Worm (Caenorhabditis elegans) whole organism, early embryonic: ENCODE measurements around the gene ttr-40.

Experiments used
- B0310.2 ChIP-seq: sonication (generic microtip); optimal IDR thresholded peaks from 2 replicates; lab custom pipeline; 2016; ENCODE audit warnings: mild to moderate bottlenecking, missing genetic modification characterization, missing compliant biosample characterization
- F13C5.2 ChIP-seq: sonication (generic microtip); optimal IDR thresholded peaks from 2 replicates; lab custom pipeline; 2017; ENCODE audit warnings: mild to moderate bottlenecking, missing genetic modification characterization, inconsistent platforms, missing compliant biosample characterization
- aly-1 ChIP-seq: sonication (generic microtip); optimal IDR thresholded peaks from 2 replicates; lab custom pipeline; 2016; ENCODE audit warnings: missing genetic modification characterization, missing compliant biosample characterization
- ama-1 ChIP-seq: fragments of 150-350 bp; optimal IDR thresholded peaks from 2 replicates; lab custom pipeline; 2014
- ceh-13 ChIP-seq: fragments of 200-800 bp; sonication (Bioruptor generic); optimal IDR thresholded peaks from 2 replicates; lab custom pipeline; 2018; ENCODE audit warnings: mild to moderate bottlenecking, missing genetic modification characterization, missing compliant biosample characterization
- ceh-36 ChIP-seq: sonication (generic microtip); optimal IDR thresholded peaks from 2 replicates; lab custom pipeline; 2016; ENCODE audit warnings: missing genetic modification characterization, inconsistent platforms, missing compliant biosample characterization
- ets-7 ChIP-seq: sonication (generic microtip); optimal IDR thresholded peaks from 2 replicates; lab custom pipeline; 2016; ENCODE audit warnings: missing genotype, missing genetic modification characterization, missing compliant biosample characterization
- flt-1 ChIP-seq: fragments of 200-800 bp; sonication (Bioruptor generic); IDR thresholded peaks from 2 replicates; pipeline ENCODE4 v1.3.6; 2022; ENCODE audit warnings: missing genetic modification characterization, missing compliant biosample characterization
- hmbx-1 ChIP-seq: sonication (generic microtip); optimal IDR thresholded peaks from 2 replicates; lab custom pipeline; 2016; ENCODE audit warnings: mild to moderate bottlenecking, missing genetic modification characterization, missing compliant biosample characterization
- hmg-4 ChIP-seq: fragments of 200-800 bp; sonication (Bioruptor generic); optimal IDR thresholded peaks from 2 replicates; lab custom pipeline; 2018; ENCODE audit warnings: mild to moderate bottlenecking, missing genetic modification characterization, missing compliant biosample characterization
- hnd-1 ChIP-seq: sonication (generic microtip); optimal IDR thresholded peaks from 2 replicates; lab custom pipeline; 2016; ENCODE audit warnings: missing genetic modification characterization, missing compliant biosample characterization
- pes-1 ChIP-seq: fragments of 200-800 bp; sonication (Bioruptor generic); IDR thresholded peaks from 2 replicates; pipeline ENCODE4 v1.3.6; 2022; ENCODE audit warnings: missing genetic modification reagents, missing genetic modification characterization, missing compliant biosample characterization
- scrt-1 ChIP-seq: fragments of 200-800 bp; sonication (Bioruptor generic); IDR thresholded peaks from 2 replicates; pipeline ENCODE4 v1.3.6; 2022; ENCODE audit warnings: missing genetic modification characterization, missing compliant biosample characterization
- sea-1 ChIP-seq: fragments of 200-800 bp; sonication (Bioruptor generic); conservative IDR thresholded peaks from 2 replicates; pipeline ENCODE4 v1.3.6; 2022; ENCODE audit warnings: missing genetic modification characterization, missing compliant biosample characterization
- tbx-11 ChIP-seq: fragments of 200-800 bp; sonication (Bioruptor generic); IDR thresholded peaks from 2 replicates; pipeline ENCODE4 v1.3.6; 2022; ENCODE audit warnings: missing genetic modification characterization, missing compliant biosample characterization
- tbx-37 ChIP-seq: fragments of 200-800 bp; sonication (Bioruptor generic); conservative IDR thresholded peaks from 2 replicates; pipeline ENCODE4 v1.3.6; 2022; ENCODE audit warnings: missing genetic modification reagents, missing genetic modification characterization, missing compliant biosample characterization
- tra-4 ChIP-seq: sonication (generic microtip); optimal IDR thresholded peaks from 2 replicates; lab custom pipeline; 2017; ENCODE audit warnings: missing genetic modification characterization, missing compliant biosample characterization

Gene ttr-40

ce11 chrV:9312377-9312776, 42.9 kb downstream of the ttr-40 start:
- TF ChIP-seq hmg-4 (GFP tag; lab: Kevin White, UChicago) (no peak), hmbx-1 (no peak), ama-1 (lab: Kevin White, UChicago) (no peak)

ce11 chrV:9305116-9305515, 50.2 kb downstream of the ttr-40 start, which contains the start of gene F44A2.3:
TSS of gene F44A2.3 (plus strand) at chrV:9305416.
- no peak for TF ChIP-seq ets-7 (tag; lab: Kevin White, UChicago)
- TF ChIP-seq hmbx-1, result no peak
- no peak for TF ChIP-seq flt-1 (GFP tag; lab: Robert Waterston, UW)
- TF ChIP-seq B0310.2 (tag; lab: Kevin White, UChicago), result no peak
- no peak for TF ChIP-seq sea-1 (GFP tag; lab: Robert Waterston, UW)
- TF ChIP-seq hnd-1 (tag; lab: Kevin White, UChicago), result no peak
- no peak for TF ChIP-seq ceh-36 (tag; lab: Kevin White, UChicago)
- TF ChIP-seq aly-1 (tag; lab: Kevin White, UChicago), result no peak
- TF ChIP-seq tbx-11 (GFP tag; lab: Robert Waterston, UW), result no peak
- no peak for TF ChIP-seq hmg-4 (GFP tag; lab: Kevin White, UChicago)
- TF ChIP-seq tra-4 (tag; lab: Kevin White, UChicago), result no peak
- TF ChIP-seq F13C5.2 (tag; lab: Kevin White, UChicago), result no peak
- TF ChIP-seq scrt-1 (GFP tag; lab: Robert Waterston, UW), result no peak
- no peak for TF ChIP-seq ceh-13 (GFP tag; lab: Kevin White, UChicago)
- TF ChIP-seq ama-1 (lab: Kevin White, UChicago), result no peak
- no peak for TF ChIP-seq tbx-37 (GFP tag; lab: Robert Waterston, UW)
- TF ChIP-seq pes-1, result no peak
